Worm (Caenorhabditis elegans): ENCODE measurements around the gene T22F7.1.
A peak's percentile ranks its signal among the peaks of the same experiment; 100 is the strongest.

Gene T22F7.1

DNA sequence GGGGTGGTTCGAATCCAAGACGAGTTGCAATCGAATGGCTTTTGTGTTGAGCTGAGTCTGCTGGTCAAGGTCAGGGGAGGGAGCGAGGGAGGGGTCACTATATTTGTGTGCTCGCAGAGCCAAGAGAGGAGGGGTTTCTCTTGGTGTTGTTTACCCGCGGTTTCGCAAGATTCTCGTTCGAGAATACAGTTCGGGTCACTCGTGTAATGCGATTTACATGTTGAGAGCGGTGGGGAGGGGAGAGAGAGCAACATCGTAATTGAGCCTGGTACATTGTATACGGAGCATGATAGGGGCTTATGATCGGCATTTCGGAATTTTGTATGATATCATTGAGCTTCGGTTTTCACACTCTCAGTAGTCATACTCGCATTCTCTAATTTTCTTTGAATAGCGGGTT is 29.7 kb upstream of the T22F7.1 start, which contains the start of gene F30H5.3:
Gene F30H5.3 (minus strand): TSS at position 101 of the 400 bp plus-strand sequence.
- TF ChIP-seq ceh-58 (GFP tag; IDR thresholded peaks at IDR 0.05) (0 out of 2 replicates have a peak, but pooled peaks have one; percentile 40), Y67H2A.10 (GFP tag; conservative IDR thresholded peaks at IDR 0.05) (no peak), zfh-2 (GFP tag; conservative IDR thresholded peaks at IDR 0.05) (0 out of 2 replicates have a peak, but pooled peaks have one; percentile 24), fkh-3 (tag; optimal IDR thresholded peaks at IDR 0.05) (no peak), F33H1.4 (GFP tag; IDR thresholded peaks at IDR 0.05) (no peak), sdz-38 (tag; optimal IDR thresholded peaks at IDR 0.05) (no peak)

DNA sequence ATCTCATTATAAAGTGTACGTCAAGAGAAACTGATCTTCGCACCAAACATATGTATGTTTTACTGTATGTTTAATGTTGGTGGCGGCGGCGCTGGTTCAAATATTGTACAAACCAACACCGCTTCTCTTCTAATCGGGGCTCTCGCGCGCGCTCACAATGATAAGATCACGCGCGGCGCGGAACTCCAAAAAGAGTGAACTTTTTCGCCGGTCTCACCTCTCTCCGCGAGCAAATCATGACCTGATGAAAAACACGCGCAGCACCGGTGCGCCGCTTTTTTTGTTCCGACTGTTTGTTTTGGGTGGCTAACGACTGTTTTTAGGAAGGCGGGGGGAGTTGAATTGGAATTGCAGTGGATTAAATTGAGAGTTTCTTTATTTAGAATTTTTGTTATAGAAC is 28.5 kb upstream of the T22F7.1 start:
- TF ChIP-seq tbx-9 (tag; optimal IDR thresholded peaks at IDR 0.05; ENCODE audit: borderline replicate concordance) (no peak), zfh-2 (GFP tag; conservative IDR thresholded peaks at IDR 0.05) (peak; percentile 66)

DNA sequence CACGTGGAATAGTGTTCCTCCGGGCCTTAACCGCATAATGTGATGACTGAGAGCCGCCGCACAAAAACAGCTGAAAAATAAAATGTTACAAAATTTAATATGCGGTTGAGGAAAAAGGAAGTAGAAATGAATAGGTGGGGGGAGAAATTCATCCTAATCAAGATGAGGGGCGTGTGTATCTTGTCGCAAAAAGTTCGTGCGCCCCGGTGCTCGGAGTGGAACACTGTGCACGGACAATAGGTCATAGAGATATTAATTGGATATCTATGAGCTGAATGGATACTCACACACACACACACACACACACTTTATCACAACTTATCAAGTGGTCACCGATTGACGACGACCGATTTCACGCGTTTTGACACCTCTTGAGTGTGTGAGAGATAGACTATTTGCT is 17.9 kb upstream of the T22F7.1 start, which contains the start of gene T22F7.3:
Gene T22F7.3 (minus strand): TSS at position 101 of the 400 bp plus-strand sequence.
- TF ChIP-seq Y79H2A.3 (GFP tag; conservative IDR thresholded peaks at IDR 0.05) (no peak), C17E4.6 (GFP tag; IDR thresholded peaks at IDR 0.05) (no peak), athp-1 (tag; optimal IDR thresholded peaks at IDR 0.05) (no peak), snpc-4 (GFP tag; optimal IDR thresholded peaks at IDR 0.05) (no peak), snpc-4 (tag; optimal IDR thresholded peaks at IDR 0.05) (no peak), nhr-27 (tag; optimal IDR thresholded peaks at IDR 0.05) (no peak), nfya-2 (GFP tag; IDR thresholded peaks at IDR 0.05) (no peak), ets-4 (GFP tag; optimal IDR thresholded peaks at IDR 0.05) (no peak), Y67H2A.10 (GFP tag; conservative IDR thresholded peaks at IDR 0.05) (no peak), hsf-1 (GFP tag; IDR thresholded peaks at IDR 0.05) (no peak), mes-4 (tag; optimal IDR thresholded peaks at IDR 0.05) (no peak), chd-7 (tag; optimal IDR thresholded peaks at IDR 0.05) (no peak), F23B12.7 (tag; optimal IDR thresholded peaks at IDR 0.05; ENCODE audit: insufficient read depth) (no peak), ceh-79 (tag; optimal IDR thresholded peaks at IDR 0.05) (no peak), B0336.3 (GFP tag; IDR thresholded peaks at IDR 0.05) (no peak), sptf-2 (GFP tag; optimal IDR thresholded peaks at IDR 0.05) (no peak), hlh-26 (GFP tag; conservative IDR thresholded peaks at IDR 0.05) (no peak), rcor-1 (GFP tag; IDR thresholded peaks at IDR 0.05) (no peak), nhr-90 (tag; optimal IDR thresholded peaks at IDR 0.05) (no peak), C06A6.2 (GFP tag; conservative IDR thresholded peaks at IDR 0.05) (no peak)

- TF ChIP-seq B0261.1 (tag; optimal IDR thresholded peaks at IDR 0.05) (no peak), tbx-9 (tag; optimal IDR thresholded peaks at IDR 0.05; ENCODE audit: borderline replicate concordance) (no peak), ceh-27 (GFP tag; optimal IDR thresholded peaks at IDR 0.05) (no peak), let-526 (GFP tag; IDR thresholded peaks at IDR 0.05) (no peak), dpl-1 (GFP tag; optimal IDR thresholded peaks at IDR 0.05) (no peak), hsf-1 (GFP tag; IDR thresholded peaks at IDR 0.05) (no peak), F49E8.2 (tag; optimal IDR thresholded peaks at IDR 0.05; ENCODE audit: insufficient read depth) (no peak), fkh-3 (tag; optimal IDR thresholded peaks at IDR 0.05) (no peak), nhr-80 (tag; optimal IDR thresholded peaks at IDR 0.05) (no peak)
These were observed 15.0 kb upstream of the T22F7.1 start, which contains the start of gene T22F7.4 for ce11 chrIII:526824-527223. T22F7.4 (minus strand) TSS chrIII:526924.

DNA sequence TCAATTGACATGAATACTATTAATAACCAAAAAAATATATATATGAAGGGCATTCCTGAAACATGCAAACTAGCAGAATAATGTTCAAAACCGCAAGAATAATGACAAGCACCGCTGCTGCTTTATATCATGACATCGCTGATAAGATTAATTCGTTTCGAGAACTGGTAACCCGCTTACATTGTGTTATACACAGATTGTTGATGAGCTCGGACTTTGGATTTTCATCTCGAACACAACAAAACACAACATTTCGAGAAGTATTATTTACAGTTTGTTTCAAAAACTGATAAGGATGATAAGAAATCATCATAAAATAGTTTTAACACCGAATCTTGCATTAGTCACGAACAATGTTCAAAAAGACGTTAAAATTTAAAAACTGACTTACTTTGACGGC is 11.0 kb upstream of the T22F7.1 start:
- no peak for TF ChIP-seq let-526 (GFP tag; IDR thresholded peaks at IDR 0.05)
- TF ChIP-seq nhr-80 (tag; optimal IDR thresholded peaks at IDR 0.05), result peak; percentile 30

Measured in whole organism, young adult.